Fruit fly (Drosophila melanogaster) whole organism, embryonic: Measurements from ENCODE around the gene Fdx1.

Experiments
- CG6175 ChIP-seq: fragments of 200-800 bp; sonication (Bioruptor generic); IDR thresholded peaks from 3 replicates; pipeline ENCODE4 v1.3.6; 2022; ENCODE audit warnings: missing biosample characterization, missing genetic modification characterization
- CG7745 ChIP-seq: fragments of 200-800 bp; sonication (Bioruptor generic); optimal IDR thresholded peaks from 2 replicates; lab custom pipeline; 2018; ENCODE audit warnings: missing biosample characterization, mild to moderate bottlenecking, missing genetic modification characterization, moderate library complexity
- CG7963 ChIP-seq: fragments of 200-800 bp; sonication (Bioruptor generic); IDR thresholded peaks from 3 replicates; pipeline ENCODE4 v1.3.6; 2022; ENCODE audit warnings: missing biosample characterization, missing genetic modification characterization; ENCODE audit not compliant: partially characterized antibody
- CoRest ChIP-seq: fragments of 200-800 bp; sonication (Bioruptor generic); optimal IDR thresholded peaks from 3 replicates; lab custom pipeline; 2018; ENCODE audit warnings: missing biosample characterization, mild to moderate bottlenecking, missing genetic modification characterization, moderate library complexity
- Ets65A ChIP-seq: fragments of 200-800 bp; sonication (Bioruptor generic); peaks from one replicate; lab custom pipeline; 2016; ENCODE audit warnings: missing biosample characterization, missing genetic modification characterization
- crc ChIP-seq: fragments of 200-800 bp; sonication (Bioruptor generic); optimal IDR thresholded peaks from 2 replicates; lab custom pipeline; 2016; ENCODE audit warnings: missing biosample characterization, missing genetic modification characterization
- cwo ChIP-seq: fragments of 200-800 bp; sonication (Bioruptor generic); optimal IDR thresholded peaks from 3 replicates; lab custom pipeline; 2017; ENCODE audit warnings: missing biosample characterization, missing genetic modification characterization, mild to moderate bottlenecking, moderate library complexity, missing genetic modification reagents
- ems ChIP-seq: fragments of 200-800 bp; sonication (Bioruptor generic); optimal IDR thresholded peaks from 3 replicates; lab custom pipeline; 2016; ENCODE audit warnings: missing biosample characterization, missing genetic modification characterization
- jigr1 ChIP-seq: fragments of 200-800 bp; sonication (Bioruptor generic); IDR thresholded peaks from 3 replicates; pipeline ENCODE4 v1.3.6; 2022; ENCODE audit warnings: missing biosample characterization, missing genetic modification characterization
- run ChIP-seq: fragments of 200-800 bp; sonication (Bioruptor generic); optimal IDR thresholded peaks from 3 replicates; lab custom pipeline; 2018; ENCODE audit warnings: missing biosample characterization, mild to moderate bottlenecking, missing genetic modification characterization

DNA sequence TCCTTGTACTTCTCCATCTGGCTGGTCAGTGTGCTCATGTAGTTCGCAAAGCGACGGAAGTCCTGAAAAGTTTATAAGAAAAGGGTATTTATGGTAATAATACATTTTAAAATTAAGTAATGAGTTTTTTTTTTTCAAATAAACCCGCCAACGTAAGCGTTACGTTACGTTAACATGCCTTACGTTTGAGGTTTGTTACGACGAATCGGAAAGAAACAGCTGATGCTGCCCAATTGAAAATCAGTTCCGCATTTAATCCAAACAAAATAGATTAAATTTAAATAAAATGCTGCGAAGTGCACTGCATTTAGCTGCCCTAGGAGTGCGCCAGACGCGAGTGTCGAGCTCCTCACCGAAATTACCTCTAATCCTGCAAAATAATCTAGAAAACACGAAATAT is 6.9 kb downstream of the Fdx1 start, which contains the start of gene mRRF1:
- TF ChIP-seq cwo (GFP tag; lab: Kevin White, UChicago) (no peak), CoRest (tag; lab: Kevin White, UChicago) (no peak), run (tag; lab: Kevin White, UChicago) (no peak), crc (no peak), CG7963 (no peak), CG7745 (tag; lab: Kevin White, UChicago) (no peak), Ets65A (GFP tag; lab: Kevin White, UChicago) (no peak), jigr1 (GFP tag; lab: Robert Waterston, UW) (no peak), ems (GFP tag; lab: Kevin White, UChicago) (no peak), CG6175 (no peak)
